Fruit fly (Drosophila melanogaster): Measurements from ENCODE around the gene CG9004.

dm6 chr3L:2418769-2419168, 45.2 kb downstream of the CG9004 start:
- TF ChIP-seq Sin3A (optimal IDR thresholded peaks at IDR 0.05) (no peak), psq (optimal IDR thresholded peaks at IDR 0.05) (no peak), ttk (optimal IDR thresholded peaks at IDR 0.05) (no peak)
